Worm (Caenorhabditis elegans) whole organism, L4/young adult: ENCODE results near the gene taap-1.

Experiments used
- W03F9.2 ChIP-seq: fragments of 150-350 bp; optimal IDR thresholded peaks from 2 replicates; lab custom pipeline; 2014; ENCODE audit warnings: missing biosample characterization, missing genetic modification characterization
- him-1 ChIP-seq: sonication (generic microtip); optimal IDR thresholded peaks from 2 replicates; lab custom pipeline; 2016; ENCODE audit warnings: missing genotype, missing genetic modification reagents, missing genetic modification characterization, missing compliant biosample characterization

ce11 chrII:8494228-8494717 is 10.6 kb upstream of the taap-1 start, which contains the start of gene M05D6.9:
- TF ChIP-seq him-1 (tag; lab: Kevin White, UChicago) (no peak), W03F9.2 (tag; lab: Kevin White, UChicago) (no peak)
